Worm (Caenorhabditis elegans) whole organism, L1 larva: ENCODE measurements around the gene C05E4.15.

Source experiments
- C04F5.9 ChIP-seq: sonication (generic microtip); optimal IDR thresholded peaks from 2 replicates; lab custom pipeline; 2016; ENCODE audit warnings: missing genetic modification characterization, missing compliant biosample characterization
- C16A3.4 ChIP-seq: fragments of 150-350 bp; optimal IDR thresholded peaks from 2 replicates; lab custom pipeline; 2014; ENCODE audit warnings: missing biosample characterization, missing genetic modification characterization
- C34B4.2 ChIP-seq: sonication (generic microtip); optimal IDR thresholded peaks from 2 replicates; lab custom pipeline; 2017; ENCODE audit warnings: mild to moderate bottlenecking, missing genetic modification characterization, missing compliant biosample characterization
- F16B12.6 ChIP-seq: fragments of 150-350 bp; optimal IDR thresholded peaks from 2 replicates; lab custom pipeline; 2014; ENCODE audit warnings: missing biosample characterization, missing genetic modification characterization
- aha-1 ChIP-seq: fragments of 150-350 bp; optimal IDR thresholded peaks from 2 replicates; lab custom pipeline; 2014; ENCODE audit warnings: missing biosample characterization, missing genetic modification characterization
- ama-1 ChIP-seq: fragments of 150-350 bp; optimal IDR thresholded peaks from 2 replicates; lab custom pipeline; 2014
- blmp-1 ChIP-seq: fragments of 150-350 bp; optimal IDR thresholded peaks from 2 replicates; lab custom pipeline; 2014; ENCODE audit warnings: missing biosample characterization, missing genetic modification characterization
- ceh-63 ChIP-seq: fragments of 200-800 bp; sonication (Bioruptor generic); optimal IDR thresholded peaks from 2 replicates; lab custom pipeline; 2018; ENCODE audit warnings: mild to moderate bottlenecking, missing genetic modification characterization, missing compliant biosample characterization
- ceh-82 ChIP-seq, 3 experiments: fragments of 150-350 bp in 1 of 3; sonication (generic microtip) in 2 of 3; optimal IDR thresholded peaks; 2 replicates each; lab custom pipeline; 2014 to 2017; ENCODE audit warnings: missing biosample characterization in 3 of 3, missing genetic modification characterization in 3 of 3
- ceh-90 ChIP-seq: sonication (generic microtip); optimal IDR thresholded peaks from 2 replicates; lab custom pipeline; 2016; ENCODE audit warnings: missing genetic modification characterization, missing compliant biosample characterization
- efl-1 ChIP-seq, 4 experiments: fragments of 150-350 bp; optimal IDR thresholded peaks in 3 of 4; peaks in 1 of 4; 1 replicate in 1 of 4; 2 replicates in 3 of 4; lab custom pipeline; 2014; ENCODE audit warnings: missing biosample characterization in 2 of 4, missing genetic modification characterization in 2 of 4, missing genetic modification reagents in 2 of 4
- elt-3 ChIP-seq, 6 experiments: fragments of 150-350 bp in 1 of 6; sonication (generic microtip); optimal IDR thresholded peaks; 2 replicates each; lab custom pipeline; 2017 to 2018; ENCODE audit warnings: missing biosample characterization in 6 of 6, missing genetic modification characterization in 6 of 6, inconsistent platforms in 1 of 6
- ets-5 ChIP-seq: fragments of 200-800 bp; sonication (Bioruptor generic); IDR thresholded peaks from 2 replicates; pipeline ENCODE4 v1.3.6; 2022; ENCODE audit warnings: missing genetic modification characterization, missing compliant biosample characterization
- fkh-10 ChIP-seq: sonication (generic microtip); optimal IDR thresholded peaks from 2 replicates; lab custom pipeline; 2017; ENCODE audit warnings: missing biosample characterization, missing genetic modification reagents, missing genetic modification characterization
- fkh-8 ChIP-seq: sonication (generic microtip); optimal IDR thresholded peaks from 2 replicates; lab custom pipeline; 2016; ENCODE audit warnings: mild to moderate bottlenecking, missing genetic modification characterization, missing compliant biosample characterization
- grh-1 ChIP-seq: fragments of 200-800 bp; sonication (Bioruptor generic); IDR thresholded peaks from 2 replicates; pipeline ENCODE4 v1.3.6; 2022; ENCODE audit warnings: missing genetic modification reagents, missing genetic modification characterization, missing compliant biosample characterization
- hpl-2 ChIP-seq: fragments of 150-350 bp; optimal IDR thresholded peaks from 2 replicates; lab custom pipeline; 2014; ENCODE audit warnings: missing biosample characterization, missing genetic modification reagents, missing genetic modification characterization
- isw-1 ChIP-seq: fragments of 200-800 bp; sonication (Bioruptor generic); IDR thresholded peaks from 2 replicates; pipeline ENCODE4 v1.3.6; 2022; ENCODE audit warnings: missing genetic modification characterization, missing compliant biosample characterization
- jun-1 ChIP-seq: fragments of 150-350 bp; optimal IDR thresholded peaks from 2 replicates; lab custom pipeline; 2014; ENCODE audit warnings: missing biosample characterization, missing genetic modification reagents, missing genetic modification characterization
- lin-13 ChIP-seq: fragments of 150-350 bp; optimal IDR thresholded peaks from 2 replicates; lab custom pipeline; 2014; ENCODE audit warnings: missing biosample characterization, missing genetic modification reagents, missing genetic modification characterization
- lin-14 ChIP-seq: fragments of 200-800 bp; sonication (Bioruptor generic); optimal IDR thresholded peaks from 2 replicates; lab custom pipeline; 2018; ENCODE audit warnings: mild to moderate bottlenecking, missing genetic modification characterization, moderate library complexity, missing compliant biosample characterization
- lin-35 ChIP-seq, 2 experiments: fragments of 150-350 bp; optimal IDR thresholded peaks; 2 replicates each; lab custom pipeline; 2014; ENCODE audit warnings: missing biosample characterization in 2 of 2, missing genetic modification characterization in 2 of 2, missing genetic modification reagents in 2 of 2
- lir-3 ChIP-seq: sonication (generic microtip); optimal IDR thresholded peaks from 2 replicates; lab custom pipeline; 2016; ENCODE audit warnings: mild to moderate bottlenecking, missing genetic modification characterization, moderate library complexity, missing compliant biosample characterization; ENCODE audit not compliant: poor library complexity
- mep-1 ChIP-seq: fragments of 150-350 bp; optimal IDR thresholded peaks from 2 replicates; lab custom pipeline; 2014; ENCODE audit warnings: missing biosample characterization, missing genetic modification characterization
- nhr-11 ChIP-seq: fragments of 150-350 bp; optimal IDR thresholded peaks from 2 replicates; lab custom pipeline; 2014; ENCODE audit warnings: missing biosample characterization, missing genetic modification characterization
- nhr-237 ChIP-seq: fragments of 150-350 bp; optimal IDR thresholded peaks from 2 replicates; lab custom pipeline; 2014; ENCODE audit warnings: missing biosample characterization, missing genetic modification characterization
- nhr-28 ChIP-seq: fragments of 150-350 bp; optimal IDR thresholded peaks from 2 replicates; lab custom pipeline; 2014; ENCODE audit warnings: missing biosample characterization, missing genetic modification characterization
- nhr-71 ChIP-seq: sonication (generic microtip); optimal IDR thresholded peaks from 2 replicates; lab custom pipeline; 2016; ENCODE audit warnings: mild to moderate bottlenecking, missing genetic modification characterization, moderate library complexity, missing compliant biosample characterization
- nhr-77 ChIP-seq: fragments of 150-350 bp; optimal IDR thresholded peaks from 2 replicates; lab custom pipeline; 2014; ENCODE audit warnings: missing biosample characterization, missing genetic modification characterization
- nhr-84 ChIP-seq: sonication (generic microtip); optimal IDR thresholded peaks from 2 replicates; lab custom pipeline; 2017; ENCODE audit warnings: missing biosample characterization, missing genetic modification characterization
- nhr-85 ChIP-seq: sonication (generic microtip); peaks from one replicate; lab custom pipeline; 2016; ENCODE audit warnings: missing genetic modification characterization, inconsistent platforms, missing compliant biosample characterization
- nhr-90 ChIP-seq: sonication (generic microtip); optimal IDR thresholded peaks from 2 replicates; lab custom pipeline; 2016; ENCODE audit warnings: mild to moderate bottlenecking, missing genetic modification characterization, missing compliant biosample characterization; ENCODE audit not compliant: poor library complexity
- pag-3 ChIP-seq: sonication (generic microtip); optimal IDR thresholded peaks from 2 replicates; lab custom pipeline; 2017; ENCODE audit warnings: missing genetic modification characterization, mild to moderate bottlenecking, missing compliant biosample characterization, antibody characterized with exemption, borderline replicate concordance; ENCODE audit not compliant: insufficient read depth
- pax-3 ChIP-seq: fragments of 200-800 bp; sonication (Bioruptor generic); optimal IDR thresholded peaks from 2 replicates; lab custom pipeline; 2018; ENCODE audit warnings: mild to moderate bottlenecking, missing genetic modification characterization, moderate library complexity, missing compliant biosample characterization
- pqm-1 ChIP-seq: sonication (generic microtip); optimal IDR thresholded peaks from 3 replicates; lab custom pipeline; 2017; ENCODE audit warnings: missing biosample characterization, missing genetic modification characterization
- skn-1 ChIP-seq: fragments of 150-350 bp; optimal IDR thresholded peaks from 2 replicates; lab custom pipeline; 2014; ENCODE audit warnings: missing biosample characterization, missing genetic modification characterization
- snu-23 ChIP-seq: sonication (generic microtip); optimal IDR thresholded peaks from 2 replicates; lab custom pipeline; 2016; ENCODE audit warnings: missing genetic modification characterization, missing compliant biosample characterization
- sptf-1 ChIP-seq: fragments of 150-350 bp; optimal IDR thresholded peaks from 2 replicates; lab custom pipeline; 2014; ENCODE audit warnings: missing biosample characterization, missing genetic modification characterization
- swsn-7 ChIP-seq: sonication (generic microtip); optimal IDR thresholded peaks from 2 replicates; lab custom pipeline; 2016; ENCODE audit warnings: missing genetic modification characterization, missing compliant biosample characterization
- tbx-2 ChIP-seq: sonication (generic microtip); optimal IDR thresholded peaks from 2 replicates; lab custom pipeline; 2016; ENCODE audit warnings: missing genetic modification characterization, missing compliant biosample characterization
- tlp-1 ChIP-seq: fragments of 150-350 bp; optimal IDR thresholded peaks from 2 replicates; lab custom pipeline; 2014; ENCODE audit warnings: missing biosample characterization, missing genetic modification characterization
- unc-130 ChIP-seq: fragments of 150-350 bp; optimal IDR thresholded peaks from 2 replicates; lab custom pipeline; 2017; ENCODE audit warnings: missing biosample characterization, missing genetic modification characterization, inconsistent platforms
- unc-30 ChIP-seq: sonication (generic microtip); optimal IDR thresholded peaks from 2 replicates; lab custom pipeline; 2017; ENCODE audit warnings: missing biosample characterization, missing genetic modification characterization
- unc-62 ChIP-seq: fragments of 150-350 bp; optimal IDR thresholded peaks from 2 replicates; lab custom pipeline; 2014; ENCODE audit warnings: missing biosample characterization, missing genetic modification reagents, missing genetic modification characterization
- unc-86 ChIP-seq: sonication (generic microtip); optimal IDR thresholded peaks from 2 replicates; lab custom pipeline; 2016; ENCODE audit warnings: missing genetic modification characterization, missing compliant biosample characterization
- zip-4 ChIP-seq: fragments of 200-800 bp; sonication (Bioruptor generic); optimal IDR thresholded peaks from 2 replicates; lab custom pipeline; 2018; ENCODE audit warnings: mild to moderate bottlenecking, missing genetic modification characterization, moderate library complexity, missing compliant biosample characterization
- ztf-11 ChIP-seq, 2 experiments: sonication (generic microtip); optimal IDR thresholded peaks; 2 replicates each; lab custom pipeline; 2016 to 2017; ENCODE audit warnings: missing genetic modification characterization in 2 of 2, missing biosample characterization in 1 of 2, missing compliant biosample characterization in 1 of 2
- ztf-4 ChIP-seq: fragments of 150-350 bp; optimal IDR thresholded peaks from 2 replicates; lab custom pipeline; 2014; ENCODE audit warnings: missing biosample characterization, missing genetic modification characterization

Gene C05E4.15

ce11 chrV:728822-729493 is 32.2 kb downstream of the C05E4.15 start (continued):
- peak in 1 of 2 experiments; percentile 14 for TF ChIP-seq efl-1 (optimal IDR thresholded peaks at IDR 0.05; lab: Kevin White, UChicago)
- no peak for TF ChIP-seq efl-1 (GFP tag; optimal IDR thresholded peaks at IDR 0.05 in 1 of 2; lab: Kevin White, UChicago)
- peak; percentile 75 for TF ChIP-seq nhr-85 (tag; lab: Kevin White, UChicago)
- peak; percentile 79 for TF ChIP-seq ama-1 (lab: Kevin White, UChicago)
- TF ChIP-seq aha-1 (tag; lab: Kevin White, UChicago) = no peak
- TF ChIP-seq zip-4 = no peak
- no peak for TF ChIP-seq nhr-28 (tag; lab: Kevin White, UChicago)
- no peak for TF ChIP-seq unc-86 (tag; lab: Kevin White, UChicago)
- no peak for TF ChIP-seq skn-1 (tag; lab: Kevin White, UChicago)
- no peak for TF ChIP-seq ceh-82 (tag; optimal IDR thresholded peaks at IDR 0.05; lab: Kevin White, UChicago)
- no peak for TF ChIP-seq unc-30 (tag; lab: Kevin White, UChicago)
- TF ChIP-seq C16A3.4 (tag; lab: Kevin White, UChicago) = peak; percentile 57
- TF ChIP-seq lir-3 (tag; lab: Kevin White, UChicago) = peak; percentile 81
- peak; percentile 76 for TF ChIP-seq ztf-4
- TF ChIP-seq elt-3 (tag; optimal IDR thresholded peaks at IDR 0.05; lab: Kevin White, UChicago) = peak in 2 of 6 experiments; percentile 13 to 83
- TF ChIP-seq ceh-63 (GFP tag; lab: Kevin White, UChicago) = no peak
- no peak for TF ChIP-seq ets-5 (GFP tag; lab: Robert Waterston, UW)
- peak; percentile 62 for TF ChIP-seq nhr-90 (tag; lab: Kevin White, UChicago)
- peak; percentile 91 for TF ChIP-seq lin-14 (GFP tag; lab: Kevin White, UChicago)
- no peak for TF ChIP-seq isw-1
- no peak for TF ChIP-seq fkh-10 (GFP tag; lab: Kevin White, UChicago)
- TF ChIP-seq swsn-7 (tag; lab: Kevin White, UChicago) = peak; percentile 39
- TF ChIP-seq mep-1 = peak; percentile 47
- TF ChIP-seq lin-13 = no peak
- no peak for TF ChIP-seq ceh-90
- no peak for TF ChIP-seq F16B12.6 (tag; lab: Kevin White, UChicago)
- no peak for TF ChIP-seq C34B4.2 (tag; lab: Kevin White, UChicago)
- peak; percentile 54 for TF ChIP-seq blmp-1 (tag; lab: Kevin White, UChicago)
- TF ChIP-seq nhr-71 (tag; lab: Kevin White, UChicago) = peak; percentile 96
- no peak for TF ChIP-seq fkh-8 (tag; lab: Kevin White, UChicago)
- TF ChIP-seq ztf-11 (tag; optimal IDR thresholded peaks at IDR 0.05; lab: Kevin White, UChicago) = no peak
- peak; percentile 68 for TF ChIP-seq unc-130 (tag; lab: Kevin White, UChicago)
- no peak for TF ChIP-seq pax-3
- no peak for TF ChIP-seq pqm-1 (tag; lab: Kevin White, UChicago)
- no peak for TF ChIP-seq nhr-84 (tag; lab: Kevin White, UChicago)
- peak; percentile 30; the same call in 1 of the 2 replicates for TF ChIP-seq grh-1 (GFP tag; lab: Robert Waterston, UW)
- TF ChIP-seq nhr-77 (tag; lab: Kevin White, UChicago) = no peak
- no peak for TF ChIP-seq unc-62 (GFP tag; lab: Kevin White, UChicago)
- TF ChIP-seq snu-23 (GFP tag; lab: Kevin White, UChicago) = peak; percentile 82
- no peak for TF ChIP-seq jun-1
- no peak for TF ChIP-seq tlp-1
- TF ChIP-seq sptf-1 = no peak
- peak; percentile 71 for TF ChIP-seq tbx-2 (tag; lab: Kevin White, UChicago)
- TF ChIP-seq nhr-11 (tag; lab: Kevin White, UChicago) = no peak
- TF ChIP-seq C04F5.9 (tag; lab: Kevin White, UChicago) = peak; percentile 44
- no peak for TF ChIP-seq hpl-2 (GFP tag; lab: Kevin White, UChicago)
- peak in 1 of 2 experiments; percentile 76 for TF ChIP-seq lin-35 (GFP tag; optimal IDR thresholded peaks at IDR 0.05; lab: Kevin White, UChicago)
- no peak for TF ChIP-seq nhr-237
- no peak for TF ChIP-seq pag-3
- TF ChIP-seq, all 84 proteins: peak for 31
